Fruit fly (Drosophila melanogaster) whole organism, embryonic: Measurements from ENCODE around the gene CG7611.

Source experiments
- BtbVII ChIP-seq: fragments of 200-800 bp; sonication (Bioruptor generic); optimal IDR thresholded peaks from 3 replicates; lab custom pipeline; 2017; ENCODE audit warnings: missing biosample characterization, mild to moderate bottlenecking, missing genetic modification characterization
- CG10274 ChIP-seq: fragments of 200-800 bp; sonication (Bioruptor generic); optimal IDR thresholded peaks from 3 replicates; lab custom pipeline; 2017; ENCODE audit warnings: missing biosample characterization, mild to moderate bottlenecking, missing genetic modification characterization
- CG10321 ChIP-seq: fragments of 200-800 bp; sonication (Bioruptor generic); IDR thresholded peaks from 2 replicates; pipeline ENCODE4 v1.3.6; 2022; ENCODE audit warnings: missing biosample characterization, missing genetic modification characterization
- CG10366 ChIP-seq: fragments of 200-800 bp; sonication (Bioruptor generic); IDR thresholded peaks from 2 replicates; pipeline ENCODE4 v1.3.6; 2022; ENCODE audit warnings: missing biosample characterization, missing genetic modification characterization
- CG11504 ChIP-seq: fragments of 200-800 bp; sonication (Bioruptor generic); optimal IDR thresholded peaks from 3 replicates; lab custom pipeline; 2019; ENCODE audit warnings: missing biosample characterization, mild to moderate bottlenecking, missing genetic modification characterization, moderate library complexity
- CG12071 ChIP-seq: fragments of 200-800 bp; sonication (Bioruptor generic); optimal IDR thresholded peaks from 3 replicates; lab custom pipeline; 2018; ENCODE audit warnings: missing biosample characterization, mild to moderate bottlenecking, missing genetic modification characterization
- CG14014 ChIP-seq: fragments of 200-800 bp; sonication (Bioruptor generic); IDR thresholded peaks from 2 replicates; pipeline ENCODE4 v1.3.6; 2022; ENCODE audit warnings: missing biosample characterization, missing genetic modification characterization
- CG15011 ChIP-seq: fragments of 200-800 bp; sonication (Bioruptor generic); optimal IDR thresholded peaks from 3 replicates; lab custom pipeline; 2018; ENCODE audit warnings: missing biosample characterization, mild to moderate bottlenecking, missing genetic modification characterization
- CG1603 ChIP-seq: fragments of 200-800 bp; sonication (Bioruptor generic); optimal IDR thresholded peaks from 2 replicates; lab custom pipeline; 2019; ENCODE audit warnings: missing biosample characterization, mild to moderate bottlenecking, missing genetic modification characterization, moderate library complexity
- CG1647 ChIP-seq: fragments of 200-800 bp; sonication (Bioruptor generic); optimal IDR thresholded peaks from 3 replicates; lab custom pipeline; 2016; ENCODE audit warnings: missing biosample characterization, missing genetic modification characterization
- CG17802 ChIP-seq: fragments of 200-800 bp; sonication (Bioruptor generic); optimal IDR thresholded peaks from 2 replicates; lab custom pipeline; 2018; ENCODE audit warnings: missing biosample characterization, mild to moderate bottlenecking, missing genetic modification characterization, moderate library complexity
- CG18764 ChIP-seq: fragments of 200-800 bp; sonication (Bioruptor generic); optimal IDR thresholded peaks from 3 replicates; lab custom pipeline; 2016; ENCODE audit warnings: missing biosample characterization, missing genetic modification characterization
- CG2120 ChIP-seq: fragments of 200-800 bp; sonication (Bioruptor generic); optimal IDR thresholded peaks from 3 replicates; lab custom pipeline; 2016; ENCODE audit warnings: missing biosample characterization, missing genetic modification characterization
- CG32767 ChIP-seq: fragments of 200-800 bp; sonication (Bioruptor generic); IDR thresholded peaks from 2 replicates; pipeline ENCODE4 v1.3.6; 2022; ENCODE audit warnings: missing biosample characterization, missing genetic modification characterization
- CG42726 ChIP-seq: fragments of 200-800 bp; sonication (Bioruptor generic); IDR thresholded peaks from 2 replicates; pipeline ENCODE4 v1.3.6; 2022; ENCODE audit warnings: missing biosample characterization, missing genetic modification characterization; ENCODE audit not compliant: partially characterized antibody
- CG4328 ChIP-seq: fragments of 200-800 bp; sonication (Bioruptor generic); optimal IDR thresholded peaks from 3 replicates; lab custom pipeline; 2017; ENCODE audit warnings: missing biosample characterization, missing genetic modification reagents, missing genetic modification characterization
- CG4707 ChIP-seq: fragments of 200-800 bp; sonication (Bioruptor generic); optimal IDR thresholded peaks from 2 replicates; lab custom pipeline; 2018; ENCODE audit warnings: missing biosample characterization, mild to moderate bottlenecking, missing genetic modification characterization, moderate library complexity
- CG4854 ChIP-seq: fragments of 200-800 bp; sonication (Bioruptor generic); optimal IDR thresholded peaks from 2 replicates; lab custom pipeline; 2016; ENCODE audit warnings: missing biosample characterization, missing genetic modification characterization, inconsistent platforms
- CG7839 ChIP-seq: fragments of 200-800 bp; sonication (Bioruptor generic); optimal IDR thresholded peaks from 3 replicates; lab custom pipeline; 2018; ENCODE audit warnings: missing biosample characterization, mild to moderate bottlenecking, missing genetic modification characterization, moderate library complexity
- CTCF ChIP-seq: fragments of 200-800 bp; sonication (Bioruptor generic); optimal IDR thresholded peaks from 2 replicates; lab custom pipeline; 2017; ENCODE audit warnings: missing biosample characterization, mild to moderate bottlenecking, missing genetic modification characterization, moderate library complexity
- CkIIα-i1 ChIP-seq: fragments of 200-800 bp; sonication (Bioruptor generic); IDR thresholded peaks from 2 replicates; pipeline ENCODE4 v1.3.6; 2022; ENCODE audit warnings: missing biosample characterization, missing genetic modification characterization
- Dip3 ChIP-seq: fragments of 200-800 bp; sonication (Bioruptor generic); optimal IDR thresholded peaks from 3 replicates; lab custom pipeline; 2016; ENCODE audit warnings: missing biosample characterization, missing genetic modification characterization
- E2f1 ChIP-seq: fragments of 200-800 bp; sonication (Bioruptor generic); IDR thresholded peaks from 2 replicates; pipeline ENCODE4 v1.3.6; 2022; ENCODE audit warnings: missing biosample characterization, missing genetic modification characterization
- MTF-1 ChIP-seq: fragments of 200-800 bp; sonication (Bioruptor generic); optimal IDR thresholded peaks from 2 replicates; lab custom pipeline; 2018; ENCODE audit warnings: missing biosample characterization, mild to moderate bottlenecking, missing genetic modification characterization, borderline replicate concordance
- NFAT ChIP-seq: fragments of 200-800 bp; sonication (Bioruptor generic); IDR thresholded peaks from 2 replicates; pipeline ENCODE4 v1.3.6; 2022; ENCODE audit warnings: missing biosample characterization, missing genetic modification characterization
- Neu2 ChIP-seq: fragments of 200-800 bp; sonication (Bioruptor generic); optimal IDR thresholded peaks from 3 replicates; lab custom pipeline; 2016; ENCODE audit warnings: missing biosample characterization, missing genetic modification characterization, borderline replicate concordance
- Pdp1 ChIP-seq, 2 experiments: fragments of 200-800 bp; sonication (Bioruptor generic); optimal IDR thresholded peaks; 3 replicates each; lab custom pipeline; 2016; ENCODE audit warnings: missing biosample characterization in 2 of 2, missing genetic modification characterization in 2 of 2, mild to moderate bottlenecking in 1 of 2, moderate library complexity in 1 of 2
- Spps ChIP-seq: fragments of 200-800 bp; sonication (Bioruptor generic); optimal IDR thresholded peaks from 2 replicates; lab custom pipeline; 2018; ENCODE audit warnings: missing biosample characterization, mild to moderate bottlenecking, missing genetic modification characterization
- Taf1 ChIP-seq: fragments of 200-800 bp; sonication (Bioruptor generic); IDR thresholded peaks from 2 replicates; pipeline ENCODE4 v1.3.6; 2022; ENCODE audit warnings: missing biosample characterization, missing genetic modification characterization
- Xrp1 ChIP-seq: fragments of 200-800 bp; sonication (Bioruptor generic); IDR thresholded peaks from 2 replicates; pipeline ENCODE4 v1.3.6; 2022; ENCODE audit warnings: missing biosample characterization, missing genetic modification characterization
- btn ChIP-seq: fragments of 200-800 bp; sonication (Bioruptor generic); optimal IDR thresholded peaks from 2 replicates; lab custom pipeline; 2016; ENCODE audit warnings: missing biosample characterization, missing genetic modification characterization
- cg ChIP-seq: fragments of 200-800 bp; sonication (Bioruptor generic); optimal IDR thresholded peaks from 3 replicates; lab custom pipeline; 2019; ENCODE audit warnings: missing biosample characterization, mild to moderate bottlenecking, missing genetic modification characterization, moderate library complexity
- ewg ChIP-seq: fragments of 200-800 bp; sonication (Bioruptor generic); optimal IDR thresholded peaks from 3 replicates; lab custom pipeline; 2017; ENCODE audit warnings: mild to moderate bottlenecking, missing biosample characterization, missing genetic modification reagents, missing genetic modification characterization
- fd3F ChIP-seq: fragments of 200-800 bp; sonication (Bioruptor generic); optimal IDR thresholded peaks from 2 replicates; lab custom pipeline; 2018; ENCODE audit warnings: missing biosample characterization, mild to moderate bottlenecking, missing genetic modification characterization, moderate library complexity
- gro ChIP-seq: fragments of 200-800 bp; sonication (Bioruptor generic); optimal IDR thresholded peaks from 2 replicates; lab custom pipeline; 2016; ENCODE audit warnings: missing biosample characterization, missing genetic modification characterization
- gt ChIP-seq: fragments of 200-800 bp; sonication (Bioruptor generic); IDR thresholded peaks from 2 replicates; pipeline ENCODE4 v1.3.6; 2022; ENCODE audit warnings: missing biosample characterization, missing genetic modification characterization
- ken ChIP-seq: fragments of 200-800 bp; sonication (Bioruptor generic); IDR thresholded peaks from 3 replicates; pipeline ENCODE4 v1.3.6; 2022; ENCODE audit warnings: missing biosample characterization, missing genetic modification characterization
- nau ChIP-seq: fragments of 200-800 bp; sonication (Bioruptor generic); optimal IDR thresholded peaks from 3 replicates; lab custom pipeline; 2017; ENCODE audit warnings: missing biosample characterization, mild to moderate bottlenecking, missing genetic modification characterization, missing genetic modification reagents
- onecut ChIP-seq: fragments of 200-800 bp; sonication (Bioruptor generic); IDR thresholded peaks from 2 replicates; pipeline ENCODE4 v1.3.6; 2022; ENCODE audit warnings: missing biosample characterization, missing genetic modification characterization
- peb ChIP-seq: fragments of 200-800 bp; sonication (Bioruptor generic); IDR thresholded peaks from 2 replicates; pipeline ENCODE4 v1.3.6; 2022; ENCODE audit warnings: missing biosample characterization, missing genetic modification characterization
- pho ChIP-seq: fragments of 200-800 bp; sonication (Bioruptor generic); optimal IDR thresholded peaks from 2 replicates; lab custom pipeline; 2016; ENCODE audit warnings: missing biosample characterization, missing genetic modification characterization
- pros ChIP-seq: fragments of 200-800 bp; sonication (Bioruptor generic); optimal IDR thresholded peaks from 3 replicates; lab custom pipeline; 2019; ENCODE audit warnings: missing biosample characterization, mild to moderate bottlenecking, missing genetic modification characterization, moderate library complexity
- sd ChIP-seq: fragments of 200-800 bp; sonication (Bioruptor generic); optimal IDR thresholded peaks from 3 replicates; lab custom pipeline; 2018; ENCODE audit warnings: missing biosample characterization, mild to moderate bottlenecking, missing genetic modification characterization, moderate library complexity
- shn ChIP-seq: fragments of 200-800 bp; sonication (Bioruptor generic); optimal IDR thresholded peaks from 3 replicates; lab custom pipeline; 2016; ENCODE audit warnings: missing biosample characterization, missing genetic modification characterization
- slp2 ChIP-seq: fragments of 200-800 bp; sonication (Bioruptor generic); optimal IDR thresholded peaks from 2 replicates; lab custom pipeline; 2016; ENCODE audit warnings: missing biosample characterization, missing genetic modification characterization
- sug ChIP-seq: fragments of 200-800 bp; optimal IDR thresholded peaks from 2 replicates; lab custom pipeline; 2019; ENCODE audit warnings: missing biosample characterization, mild to moderate bottlenecking, missing genetic modification characterization, moderate library complexity
- toy ChIP-seq: fragments of 200-800 bp; sonication (Bioruptor generic); IDR thresholded peaks from 2 replicates; pipeline ENCODE4 v1.3.6; 2022; ENCODE audit warnings: missing biosample characterization, missing genetic modification characterization
- zen2 ChIP-seq: fragments of 200-800 bp; sonication (Bioruptor generic); IDR thresholded peaks from 3 replicates; pipeline ENCODE4 v1.3.6; 2022; ENCODE audit warnings: missing biosample characterization, missing genetic modification characterization; ENCODE audit not compliant: partially characterized antibody
- zf30C ChIP-seq: fragments of 200-800 bp; sonication (Bioruptor generic); optimal IDR thresholded peaks from 3 replicates; lab custom pipeline; 2018; ENCODE audit warnings: missing biosample characterization, mild to moderate bottlenecking, missing genetic modification characterization

The CG7611 gene

DNA sequence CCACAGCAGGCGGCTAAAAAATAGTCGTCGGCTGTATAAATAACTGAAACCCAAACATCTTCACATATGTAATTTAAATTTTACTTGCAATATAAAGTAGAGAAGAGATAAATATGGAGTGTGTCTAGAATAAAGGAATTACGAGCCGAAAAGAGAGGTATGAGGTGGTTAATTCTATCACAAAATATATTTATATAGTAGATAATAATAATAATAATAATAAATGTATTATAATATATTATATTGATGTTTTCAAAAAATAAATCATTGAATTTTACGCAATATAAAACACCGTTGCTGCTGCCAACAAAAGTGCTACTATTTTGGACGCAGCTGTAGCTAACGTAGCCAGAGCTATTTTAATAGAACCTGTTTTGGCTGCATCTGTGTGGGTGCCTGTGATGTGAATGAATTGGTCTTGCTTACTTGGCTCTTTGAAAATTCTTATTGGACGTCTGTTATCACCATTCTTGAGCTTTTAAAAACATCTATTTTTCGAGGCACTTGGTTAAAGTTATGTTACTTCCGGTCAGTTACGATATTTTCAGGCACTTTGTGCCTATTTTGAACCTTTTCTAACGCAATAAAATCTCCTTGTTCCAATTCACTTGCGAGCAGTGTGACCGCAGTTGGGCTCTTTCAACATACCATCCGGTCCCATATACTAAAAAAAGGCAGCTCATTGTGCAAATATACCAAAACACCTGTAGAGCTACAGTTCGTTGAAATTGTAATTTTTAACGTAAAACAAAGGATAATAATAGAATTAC is 25.9 kb upstream of the CG7611 start, which contains the start of gene Hr78 (continued):
- TF ChIP-seq CG4854 (GFP tag; lab: Kevin White, UChicago) = no peak
- peak; percentile 69 for TF ChIP-seq CG32767
- TF ChIP-seq CG10321 (GFP tag; lab: Robert Waterston, UW) = peak; percentile 64
- no peak; the same call in 1 of the 2 replicates for TF ChIP-seq NFAT (GFP tag; lab: Robert Waterston, UW)
- TF ChIP-seq pros (GFP tag; lab: Kevin White, UChicago) = no peak
- TF ChIP-seq sd (tag; lab: Kevin White, UChicago) = peak; percentile 83
- 0 out of 2 replicates have a peak, but pooled peaks have one; percentile 28 for TF ChIP-seq gt
- no peak for TF ChIP-seq CTCF
- TF ChIP-seq gro (GFP tag; lab: Kevin White, UChicago) = no peak
- peak; percentile 77 for TF ChIP-seq CG4328 (GFP tag; lab: Kevin White, UChicago)
- no peak for TF ChIP-seq CG11504 (tag; lab: Kevin White, UChicago)
- TF ChIP-seq shn (GFP tag; lab: Kevin White, UChicago) = no peak
- TF ChIP-seq CG10366 (GFP tag; lab: Robert Waterston, UW) = peak; percentile 39
- TF ChIP-seq CG2120 = peak; percentile 33
- TF ChIP-seq CkIIα-i1 (GFP tag; lab: Robert Waterston, UW) = no peak
- no peak for TF ChIP-seq pho (GFP tag; lab: Kevin White, UChicago)
- peak in 1 of 2 experiments; percentile 20 for TF ChIP-seq Pdp1 (GFP tag; optimal IDR thresholded peaks at IDR 0.05; lab: Kevin White, UChicago)
- no peak for TF ChIP-seq Dip3 (GFP tag; lab: Kevin White, UChicago)
- TF ChIP-seq ewg (GFP tag; lab: Kevin White, UChicago) = peak; percentile 46
- peak; percentile 86 for TF ChIP-seq cg (GFP tag; lab: Kevin White, UChicago)
- no peak for TF ChIP-seq CG1647
- 0 out of 2 replicates have a peak, but pooled peaks have one; percentile 4 for TF ChIP-seq peb (GFP tag; lab: Robert Waterston, UW)
- TF ChIP-seq CG10274 = peak; percentile 22
- TF ChIP-seq nau = no peak
- TF ChIP-seq MTF-1 (GFP tag; lab: Kevin White, UChicago) = no peak
- TF ChIP-seq sug = peak; percentile 52
- peak; percentile 70 for TF ChIP-seq fd3F (GFP tag; lab: Kevin White, UChicago)
- no peak for TF ChIP-seq btn (GFP tag; lab: Kevin White, UChicago)
- peak; percentile 90 for TF ChIP-seq BtbVII
- peak; percentile 59 for TF ChIP-seq Spps
- TF ChIP-seq CG15011 (GFP tag; lab: Kevin White, UChicago) = peak; percentile 47
- TF ChIP-seq zf30C (GFP tag; lab: Kevin White, UChicago) = no peak
- TF ChIP-seq Xrp1 (GFP tag; lab: Robert Waterston, UW) = peak; percentile 81
- peak; percentile 44 for TF ChIP-seq CG4707 (GFP tag; lab: Kevin White, UChicago)
- TF ChIP-seq Taf1 = peak; percentile 19; the same call in 1 of the 2 replicates
- peak; percentile 46; the same call in 1 of the 2 replicates for TF ChIP-seq CG42726 (GFP tag; lab: Robert Waterston, UW)
- no peak for TF ChIP-seq CG17802 (tag; lab: Kevin White, UChicago)
- no peak for TF ChIP-seq zen2 (GFP tag; lab: Robert Waterston, UW)
- peak; percentile 68 for TF ChIP-seq CG14014 (GFP tag; lab: Robert Waterston, UW)
- peak; percentile 18 for TF ChIP-seq CG12071 (GFP tag; lab: Kevin White, UChicago)
- no peak for TF ChIP-seq ken
- no peak for TF ChIP-seq Neu2 (GFP tag; lab: Kevin White, UChicago)
- TF ChIP-seq onecut (GFP tag; lab: Robert Waterston, UW) = peak; percentile 51; the same call in 1 of the 2 replicates
- peak; percentile 34 for TF ChIP-seq slp2
- TF ChIP-seq CG1603 (tag; lab: Kevin White, UChicago) = peak; percentile 41
- TF ChIP-seq CG18764 (GFP tag; lab: Kevin White, UChicago) = peak; percentile 40
- 0 out of 2 replicates have a peak, but pooled peaks have one; percentile 15 for TF ChIP-seq toy (GFP tag; lab: Robert Waterston, UW)
- peak; percentile 89 for TF ChIP-seq CG7839 (tag; lab: Kevin White, UChicago)
- no peak; the same call in none of the 2 replicates for TF ChIP-seq E2f1 (GFP tag; lab: Robert Waterston, UW)
